Worm (Caenorhabditis elegans): ENCODE results near the gene F32D8.1.

DNA sequence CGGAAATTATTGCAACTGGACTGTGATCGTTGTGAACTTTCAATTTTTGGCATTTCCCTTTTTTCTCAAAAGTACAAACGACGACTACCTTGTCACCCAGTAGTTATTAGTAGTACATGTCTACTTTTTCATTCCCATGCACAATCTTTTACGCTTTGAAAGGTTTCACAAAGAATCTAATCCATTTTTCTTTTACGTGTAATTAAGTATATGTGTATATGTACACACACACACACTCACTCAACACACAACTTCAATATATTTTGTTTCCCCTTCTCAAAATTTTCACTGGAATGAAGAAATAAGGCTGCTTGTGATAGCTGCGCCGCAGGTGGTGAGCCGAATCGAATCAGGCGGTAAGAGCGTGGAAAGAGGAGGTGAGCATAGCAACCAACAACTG is 44.1 kb downstream of the F32D8.1 start, which contains the start of gene F58B4.6:
- TF ChIP-seq flt-1 (GFP tag; IDR thresholded peaks at IDR 0.05) (no peak), ztf-23 (GFP tag; IDR thresholded peaks at IDR 0.05) (no peak)

All from whole organism, midembryonic.